Worm (Caenorhabditis elegans) whole organism, dauer: Measurements from ENCODE around the gene plk-3.

Source experiments
- unc-62 ChIP-seq: sonication (generic microtip); optimal IDR thresholded peaks from 2 replicates; lab custom pipeline; 2017; ENCODE audit warnings: missing biosample characterization, missing genetic modification reagents, missing genetic modification characterization

plk-3 gene

ce11 chrIV:7473159-7473649, at the start of gene plk-3, which contains the start of gene F55G1.6:
Gene plk-3 (minus strand): TSS chrIV:7473209.
Gene F55G1.6 (plus strand): TSS chrIV:7473517.
- no peak for TF ChIP-seq unc-62 (GFP tag; lab: Kevin White, UChicago)

ce11 chrIV:7521591-7521990, 48.6 kb upstream of the plk-3 start:
- TF ChIP-seq unc-62 (GFP tag; lab: Kevin White, UChicago): no peak

- no peak for TF ChIP-seq unc-62 (GFP tag; lab: Kevin White, UChicago)
Measured at ce11 chrIV:7520841-7521240, 47.8 kb upstream of the plk-3 start.

ce11 chrIV:7520258-7520657, 47.2 kb upstream of the plk-3 start:
- TF ChIP-seq unc-62 (GFP tag; lab: Kevin White, UChicago): no peak

ce11 chrIV:7516167-7516566, 43.2 kb upstream of the plk-3 start, which contains the start of the genes R05G6.9 and R05G6.3:
Gene R05G6.9 (minus strand): TSS chrIV:7516267.
Gene R05G6.3 (plus strand): TSS chrIV:7516552.
- no peak for TF ChIP-seq unc-62 (GFP tag; lab: Kevin White, UChicago)

ce11 chrIV:7512617-7513233, 39.7 kb upstream of the plk-3 start, which contains the start of the genes plc-4 and R05G6.4:
Gene plc-4 (minus strand): TSS chrIV:7512667.
Gene R05G6.4 (plus strand): TSS chrIV:7513233.
- TF ChIP-seq unc-62 (GFP tag; lab: Kevin White, UChicago): no peak

ce11 chrIV:7510829-7511228, 37.8 kb upstream of the plk-3 start:
- TF ChIP-seq unc-62 (GFP tag; lab: Kevin White, UChicago): no peak

- TF ChIP-seq unc-62 (GFP tag; lab: Kevin White, UChicago): no peak
Measured at ce11 chrIV:7508850-7509249, 35.8 kb upstream of the plk-3 start.

- no peak for TF ChIP-seq unc-62 (GFP tag; lab: Kevin White, UChicago)
Measured at ce11 chrIV:7507841-7508509, 35.0 kb upstream of the plk-3 start, which contains the start of the genes vdac-1 and R05G6.5. Gene vdac-1 (minus strand): TSS chrIV:7507891. Gene R05G6.5 (plus strand): TSS chrIV:7508367.

- TF ChIP-seq unc-62 (GFP tag; lab: Kevin White, UChicago): no peak
Measured at ce11 chrIV:7507305-7507704, 34.3 kb upstream of the plk-3 start.

- TF ChIP-seq unc-62 (GFP tag; lab: Kevin White, UChicago): no peak
Measured at ce11 chrIV:7506711-7507110, 33.7 kb upstream of the plk-3 start.

- TF ChIP-seq unc-62 (GFP tag; lab: Kevin White, UChicago): no peak
Measured at ce11 chrIV:7505866-7506488, 33.0 kb upstream of the plk-3 start.

- no peak for TF ChIP-seq unc-62 (GFP tag; lab: Kevin White, UChicago)
Measured at ce11 chrIV:7503322-7503721, 30.3 kb upstream of the plk-3 start, which contains the start of gene glt-6. Gene glt-6 (plus strand): TSS chrIV:7503622.

- TF ChIP-seq unc-62 (GFP tag; lab: Kevin White, UChicago): no peak
Measured at ce11 chrIV:7501337-7501736, 28.3 kb upstream of the plk-3 start, which contains the start of gene F55G1.15. Gene F55G1.15 (minus strand): TSS chrIV:7501437.

- no peak for TF ChIP-seq unc-62 (GFP tag; lab: Kevin White, UChicago)
Measured at ce11 chrIV:7500924-7501323, 27.9 kb upstream of the plk-3 start.

- TF ChIP-seq unc-62 (GFP tag; lab: Kevin White, UChicago): no peak
Measured at ce11 chrIV:7499302-7499701, 26.3 kb upstream of the plk-3 start.
